Worm (Caenorhabditis elegans) whole organism, midembryonic: ENCODE data around the gene srh-118.

Source experiments
- cog-1 ChIP-seq: sonication (generic microtip); optimal IDR thresholded peaks from 2 replicates; lab custom pipeline; 2016; ENCODE audit warnings: missing genetic modification characterization, missing compliant biosample characterization
- ref-1 ChIP-seq: fragments of 200-800 bp; sonication (Bioruptor generic); conservative IDR thresholded peaks from 2 replicates; pipeline ENCODE4 v1.3.6; 2022; ENCODE audit warnings: missing genetic modification reagents, missing genetic modification characterization, missing compliant biosample characterization
- ztf-23 ChIP-seq: fragments of 200-800 bp; sonication (Bioruptor generic); IDR thresholded peaks from 2 replicates; pipeline ENCODE4 v1.3.6; 2022; ENCODE audit warnings: missing genetic modification reagents, missing genetic modification characterization, missing compliant biosample characterization

DNA sequence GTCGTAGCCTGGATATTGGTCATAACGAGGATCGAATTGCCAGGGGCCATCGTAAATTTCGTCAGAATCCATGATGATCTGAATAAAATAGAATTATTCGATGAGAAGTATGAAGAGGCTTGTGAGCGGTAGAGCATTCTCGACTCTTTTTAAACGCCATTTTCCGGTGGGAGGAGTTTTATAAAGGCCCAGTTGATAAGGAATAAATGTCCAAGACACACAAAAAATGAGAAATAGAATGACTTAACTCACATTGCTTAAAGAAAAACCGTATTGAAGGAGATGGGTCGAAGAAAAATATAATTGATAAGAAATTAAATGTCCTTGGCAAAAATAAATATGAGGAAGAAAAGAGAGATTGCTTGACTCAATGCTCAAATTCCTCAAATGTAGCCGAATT lies 26.8 kb downstream of the srh-118 start, which contains the start of gene F20E11.17:
- TF ChIP-seq ref-1 (no peak), ztf-23 (GFP tag; lab: Robert Waterston, UW) (no peak), cog-1 (tag; lab: Kevin White, UChicago) (no peak)
